Fruit fly (Drosophila melanogaster): ENCODE data around the gene CG8852.
A peak's percentile ranks its signal among the peaks of the same experiment; 100 is the strongest.

Gene CG8852

DNA sequence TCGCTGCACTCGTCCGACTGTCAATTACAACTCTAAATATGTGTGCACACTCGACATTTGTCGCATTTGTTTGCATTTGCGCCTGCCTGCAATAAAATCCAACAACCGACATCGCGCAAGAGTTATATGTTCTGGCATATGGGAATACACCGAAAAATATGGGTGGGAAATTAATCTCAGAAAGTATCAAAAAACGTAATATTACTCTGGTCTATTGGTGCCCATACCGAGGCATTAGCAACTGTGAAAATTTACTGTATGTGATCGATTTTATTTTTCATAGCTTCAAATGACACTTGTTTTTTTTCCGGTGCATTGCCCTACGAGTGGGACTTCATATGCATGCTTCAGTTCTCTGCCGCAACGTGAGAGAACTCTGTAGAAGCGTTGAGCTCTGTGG lies 49.0 kb downstream of the CG8852 start (continued):
- TF ChIP-seq gt (GFP tag; IDR thresholded peaks at IDR 0.05) (peak; percentile 60), CG18619 (GFP tag; optimal IDR thresholded peaks at IDR 0.05) (peak; percentile 43), lmd (GFP tag; IDR thresholded peaks at IDR 0.05) (peak; percentile 74), CG3281 (GFP tag; optimal IDR thresholded peaks at IDR 0.05) (no peak), CG8281 (tag; optimal IDR thresholded peaks at IDR 0.05) (peak; percentile 8), D (optimal IDR thresholded peaks at IDR 0.05) (no peak), D (GFP tag; optimal IDR thresholded peaks at IDR 0.05) (peak; percentile 83), CG9609 (GFP tag; optimal IDR thresholded peaks at IDR 0.05) (peak; percentile 80), CG8359 (GFP tag; optimal IDR thresholded peaks at IDR 0.05; ENCODE audit: borderline replicate concordance) (peak; percentile 56), lilli (GFP tag; optimal IDR thresholded peaks at IDR 0.05) (peak; percentile 62), CG7963 (GFP tag; IDR thresholded peaks at IDR 0.05; ENCODE audit: partially characterized antibody) (no peak), CG6683 (GFP tag; optimal IDR thresholded peaks at IDR 0.05) (no peak), CG15269 (tag; optimal IDR thresholded peaks at IDR 0.05) (peak; percentile 72), CG4854 (GFP tag; optimal IDR thresholded peaks at IDR 0.05) (peak; percentile 59), btn (GFP tag; optimal IDR thresholded peaks at IDR 0.05) (peak; percentile 80), ac (GFP tag; optimal IDR thresholded peaks at IDR 0.05) (peak; percentile 57), ase (GFP tag; IDR thresholded peaks at IDR 0.05) (peak; percentile 76), ken (GFP tag; IDR thresholded peaks at IDR 0.05) (peak; percentile 84), CG32772 (GFP tag; IDR thresholded peaks at IDR 0.05) (peak; percentile 81), ham (GFP tag; IDR thresholded peaks at IDR 0.05) (no peak), CG17385 (GFP tag; optimal IDR thresholded peaks at IDR 0.05) (peak; percentile 71), klu (GFP tag; IDR thresholded peaks at IDR 0.05) (peak; percentile 36), Meics (GFP tag; optimal IDR thresholded peaks at IDR 0.05) (no peak), CG11723 (GFP tag; optimal IDR thresholded peaks at IDR 0.05) (peak; percentile 49), wek (GFP tag; optimal IDR thresholded peaks at IDR 0.05) (peak; percentile 54), CG4730 (GFP tag; IDR thresholded peaks at IDR 0.05) (peak; percentile 83), salm (tag; optimal IDR thresholded peaks at IDR 0.05) (peak; percentile 76), CG18011 (GFP tag; optimal IDR thresholded peaks at IDR 0.05) (no peak), peb (GFP tag; IDR thresholded peaks at IDR 0.05) (peak; percentile 75), E2f2 (GFP tag; IDR thresholded peaks at IDR 0.05) (peak; percentile 52), CG3995 (GFP tag; optimal IDR thresholded peaks at IDR 0.05) (no peak), CG7745 (tag; optimal IDR thresholded peaks at IDR 0.05) (no peak), CG7556 (GFP tag; optimal IDR thresholded peaks at IDR 0.05) (peak; percentile 34), onecut (GFP tag; IDR thresholded peaks at IDR 0.05) (peak; percentile 84), NC2β (GFP tag; optimal IDR thresholded peaks at IDR 0.05) (peak; percentile 72), Mad (GFP tag; optimal IDR thresholded peaks at IDR 0.05) (peak; percentile 37), Hey (tag; optimal IDR thresholded peaks at IDR 0.05) (peak; percentile 27), CG31224 (GFP tag; IDR thresholded peaks at IDR 0.05) (peak; percentile 61), Tbp (GFP tag; optimal IDR thresholded peaks at IDR 0.05) (no peak), ATbp (GFP tag; optimal IDR thresholded peaks at IDR 0.05) (peak; percentile 79), pho (GFP tag; optimal IDR thresholded peaks at IDR 0.05) (peak; percentile 37), shn (GFP tag; optimal IDR thresholded peaks at IDR 0.05) (peak; percentile 55), jumu (GFP tag; optimal IDR thresholded peaks at IDR 0.05) (no peak), CG15601 (tag; optimal IDR thresholded peaks at IDR 0.05) (peak; percentile 83), phol (tag; optimal IDR thresholded peaks at IDR 0.05) (peak; percentile 83), zen2 (GFP tag; IDR thresholded peaks at IDR 0.05; ENCODE audit: partially characterized antibody) (no peak), pb (GFP tag; optimal IDR thresholded peaks at IDR 0.05) (peak; percentile 68), da (GFP tag; optimal IDR thresholded peaks at IDR 0.05) (peak; percentile 37), GATAe (GFP tag; conservative IDR thresholded peaks at IDR 0.05) (peak; percentile 18; the same call in 1 of the 2 replicates), CG30403 (GFP tag; optimal IDR thresholded peaks at IDR 0.05) (peak; percentile 65), wor (GFP tag; IDR thresholded peaks at IDR 0.05) (peak; percentile 66), CG10209 (GFP tag; optimal IDR thresholded peaks at IDR 0.05) (peak; percentile 65)

Data from whole organism, embryonic.